Fruit fly (Drosophila melanogaster) Kc167 (cell line): Measurements from ENCODE around the gene sinah.

Experiments used
- Sin3A ChIP-seq: fragments of >200 bp; optimal IDR thresholded peaks from 2 replicates; lab custom pipeline; 2018; ENCODE audit warnings: missing external identifiers
- h ChIP-seq: fragments of >200 bp; optimal IDR thresholded peaks from 3 replicates; lab custom pipeline; 2018; ENCODE audit warnings: missing external identifiers
- psq ChIP-seq: fragments of >200 bp; optimal IDR thresholded peaks from 2 replicates; lab custom pipeline; 2017; ENCODE audit warnings: missing external identifiers
- ttk ChIP-seq: sonication (Bioruptor generic); optimal IDR thresholded peaks from 2 replicates; lab custom pipeline; 2017; ENCODE audit warnings: missing external identifiers

DNA sequence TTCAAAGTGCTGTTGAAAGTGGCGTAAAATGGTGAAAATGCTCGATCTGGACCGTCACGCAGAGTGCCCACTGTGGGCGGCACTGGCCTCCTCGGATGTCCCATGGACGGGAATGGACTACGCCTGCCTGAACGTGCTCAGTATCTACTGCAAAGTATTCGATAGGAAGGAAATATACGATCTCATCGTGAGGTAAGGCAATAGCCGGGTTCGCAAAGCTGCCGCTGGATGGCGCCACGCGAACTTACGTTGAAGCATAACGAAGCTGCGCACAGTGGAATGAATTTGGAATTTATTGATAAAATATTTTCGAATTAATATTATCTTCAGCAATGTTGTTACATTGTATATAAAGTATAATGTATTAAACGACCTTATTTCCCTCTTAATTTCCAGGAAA, 37.5 kb downstream of the sinah start:
- TF ChIP-seq psq (no peak), h (lab: Kevin White, UChicago) (no peak), ttk (no peak), Sin3A (lab: Kevin White, UChicago) (no peak)
